Worm (Caenorhabditis elegans): Measurements from ENCODE around the gene dph-5.

The dph-5 gene

DNA sequence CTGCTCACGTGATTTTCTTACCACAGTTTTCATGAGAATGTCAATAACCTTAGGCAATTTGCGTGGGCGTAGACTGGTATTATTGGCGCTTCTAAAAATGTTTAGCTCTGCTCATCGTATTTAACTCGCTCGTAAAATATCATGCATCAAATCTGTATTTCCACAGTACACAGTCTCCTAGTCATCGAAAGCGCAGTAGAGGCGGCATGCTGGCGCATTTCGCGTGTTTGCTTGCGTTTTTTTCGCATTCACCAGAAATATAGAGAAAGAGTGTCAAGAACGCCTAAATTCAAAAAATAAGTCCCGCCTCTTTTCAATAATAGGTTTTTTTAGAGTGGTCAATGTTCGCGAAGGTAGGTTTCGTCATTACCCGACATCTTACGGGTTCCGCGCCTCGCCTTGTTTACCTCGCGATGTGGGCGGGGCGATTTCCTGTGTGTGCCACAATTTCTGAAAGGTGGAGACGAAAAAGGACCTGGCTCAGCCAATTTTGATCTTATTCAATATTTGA lies 26.7 kb downstream of the dph-5 start (continued):
- TF ChIP-seq gei-8 (GFP tag; optimal IDR thresholded peaks at IDR 0.05) = peak; percentile 84
- no peak for TF ChIP-seq nhr-77 (tag; optimal IDR thresholded peaks at IDR 0.05)
- TF ChIP-seq zfp-2 (tag; optimal IDR thresholded peaks at IDR 0.05) = no peak
- TF ChIP-seq F26F4.8 (GFP tag; conservative IDR thresholded peaks at IDR 0.05) = no peak
- TF ChIP-seq fos-1 (tag; optimal IDR thresholded peaks at IDR 0.05) = no peak
- TF ChIP-seq attf-4 (tag; optimal IDR thresholded peaks at IDR 0.05) = no peak
- TF ChIP-seq daf-16 (GFP tag; optimal IDR thresholded peaks at IDR 0.05) = peak; percentile 69 to 82
- TF ChIP-seq daf-16 (tag; optimal IDR thresholded peaks at IDR 0.05) = peak; percentile 88
- TF ChIP-seq php-3 (GFP tag; IDR thresholded peaks at IDR 0.05) = peak; percentile 65
- peak; percentile 76; the same call in 1 of the 2 replicates for TF ChIP-seq Y48G9A.11 (GFP tag; IDR thresholded peaks at IDR 0.05)
- TF ChIP-seq nhr-111 (GFP tag; optimal IDR thresholded peaks at IDR 0.05) = peak; percentile 74
- no peak for TF ChIP-seq daf-12 (tag; optimal IDR thresholded peaks at IDR 0.05)
- no peak for TF ChIP-seq ZK337.2 (GFP tag; IDR thresholded peaks at IDR 0.05)
- TF ChIP-seq nhr-48 (tag; optimal IDR thresholded peaks at IDR 0.05) = peak; percentile 70
- 0 out of 2 replicates have a peak, but pooled peaks have one; percentile 56 for TF ChIP-seq daf-19 (GFP tag; conservative IDR thresholded peaks at IDR 0.05)
- TF ChIP-seq madf-9 (GFP tag; conservative IDR thresholded peaks at IDR 0.05) = 0 out of 2 replicates have a peak, but pooled peaks have one; percentile 48
- TF ChIP-seq pqm-1 (tag; optimal IDR thresholded peaks at IDR 0.05) = peak; percentile 27
- TF ChIP-seq dmd-8 (GFP tag; IDR thresholded peaks at IDR 0.05) = peak; percentile 10; the same call in 1 of the 2 replicates
- TF ChIP-seq ceh-20 (GFP tag; IDR thresholded peaks at IDR 0.05) = no peak
- peak; percentile 60 for TF ChIP-seq hlh-11 (tag; optimal IDR thresholded peaks at IDR 0.05)
- TF ChIP-seq egl-27 (tag; optimal IDR thresholded peaks at IDR 0.05) = no peak
- TF ChIP-seq ztf-7 (tag; optimal IDR thresholded peaks at IDR 0.05) = no peak
- TF ChIP-seq lin-15B (tag; optimal IDR thresholded peaks at IDR 0.05) = peak; percentile 30
- TF ChIP-seq F49E8.2 (tag; optimal IDR thresholded peaks at IDR 0.05; ENCODE audit: borderline replicate concordance) = peak; percentile 95
- 0 out of 4 replicates have a peak, but pooled peaks of 1 of the 2 experiments have one; percentile 48 for TF ChIP-seq madf-5 (GFP tag; IDR thresholded peaks at IDR 0.05)
- TF ChIP-seq egl-43 (GFP tag; IDR thresholded peaks at IDR 0.05) = peak; percentile 81
- peak; percentile 28 for TF ChIP-seq spr-3 (GFP tag; optimal IDR thresholded peaks at IDR 0.05)
- no peak for TF ChIP-seq vab-7 (GFP tag; IDR thresholded peaks at IDR 0.05)
- peak; percentile 85 for TF ChIP-seq snpc-4 (tag; optimal IDR thresholded peaks at IDR 0.05)
- TF ChIP-seq ceh-62 (tag; optimal IDR thresholded peaks at IDR 0.05) = no peak
- no peak for TF ChIP-seq nhr-76 (tag; optimal IDR thresholded peaks at IDR 0.05)
- peak; percentile 39; the same call in 1 of the 2 replicates for TF ChIP-seq lin-29 (GFP tag; IDR thresholded peaks at IDR 0.05)
- TF ChIP-seq hmg-1.1 (GFP tag; IDR thresholded peaks at IDR 0.05) = 0 out of 2 replicates have a peak, but pooled peaks have one; percentile 34
- TF ChIP-seq arid-1 (GFP tag; conservative IDR thresholded peaks at IDR 0.05) = peak; percentile 81
- TF ChIP-seq nhr-11 (tag; optimal IDR thresholded peaks at IDR 0.05) = no peak
- TF ChIP-seq ama-1 (optimal IDR thresholded peaks at IDR 0.05) = peak; percentile 98
- TF ChIP-seq mdl-1 (tag; optimal IDR thresholded peaks at IDR 0.05) = no peak
- TF ChIP-seq ceh-32 (tag; optimal IDR thresholded peaks at IDR 0.05; ENCODE audit: poor library complexity) = no peak
- TF ChIP-seq Y105C5A.15 (GFP tag; IDR thresholded peaks at IDR 0.05) = peak; percentile 79; the same call in 1 of the 2 replicates
- TF ChIP-seq aly-2 (tag; optimal IDR thresholded peaks at IDR 0.05) = no peak
- peak; percentile 89 for TF ChIP-seq duxl-1 (tag; optimal IDR thresholded peaks at IDR 0.05; ENCODE audit: poor library complexity)
- no peak for TF ChIP-seq ztf-11 (tag; optimal IDR thresholded peaks at IDR 0.05)
- no peak for TF ChIP-seq lir-3 (tag; optimal IDR thresholded peaks at IDR 0.05)
- TF ChIP-seq mes-2 (tag; optimal IDR thresholded peaks at IDR 0.05; ENCODE audit: poor library complexity, severe bottlenecking) = peak; percentile 80
- no peak for TF ChIP-seq daf-8 (GFP tag; IDR thresholded peaks at IDR 0.05)
- TF ChIP-seq dve-1 (tag; optimal IDR thresholded peaks at IDR 0.05; ENCODE audit: insufficient read depth) = no peak
- peak; percentile 76 for TF ChIP-seq nhr-102 (tag; optimal IDR thresholded peaks at IDR 0.05)
- peak; percentile 86 for TF ChIP-seq snpc-1.2 (GFP tag; IDR thresholded peaks at IDR 0.05)
- no peak for TF ChIP-seq zip-11 (GFP tag; IDR thresholded peaks at IDR 0.05)
- no peak for TF ChIP-seq mxl-2 (GFP tag; conservative IDR thresholded peaks at IDR 0.05)
- peak; percentile 51 for TF ChIP-seq lin-13 (GFP tag; optimal IDR thresholded peaks at IDR 0.05)

Measured in whole organism, L4 larva.